Fruit fly (Drosophila melanogaster) whole organism, embryonic: Measurements from ENCODE around the gene Pez.

Source experiments
- Abd-B ChIP-seq: fragments of 200-800 bp; sonication (Bioruptor generic); optimal IDR thresholded peaks from 2 replicates; lab custom pipeline; 2018; ENCODE audit warnings: missing biosample characterization, mild to moderate bottlenecking, missing genetic modification characterization, moderate library complexity
- Aef1 ChIP-seq: fragments of 200-800 bp; sonication (Bioruptor generic); IDR thresholded peaks from 3 replicates; pipeline ENCODE4 v1.3.6; 2022; ENCODE audit warnings: missing biosample characterization, missing genetic modification characterization
- Antp ChIP-seq: fragments of 200-800 bp; sonication (Bioruptor generic); optimal IDR thresholded peaks from 3 replicates; lab custom pipeline; 2016; ENCODE audit warnings: missing biosample characterization, missing genetic modification characterization
- Bgb ChIP-seq: fragments of 200-800 bp; sonication (Bioruptor generic); IDR thresholded peaks from 2 replicates; pipeline ENCODE4 v1.3.6; 2022; ENCODE audit warnings: missing biosample characterization, missing genetic modification characterization; ENCODE audit not compliant: partially characterized antibody
- Bteb2 ChIP-seq: fragments of 200-800 bp; sonication (Bioruptor generic); optimal IDR thresholded peaks from 2 replicates; lab custom pipeline; 2016; ENCODE audit warnings: missing biosample characterization, missing genetic modification characterization
- CG10267 ChIP-seq: fragments of 200-800 bp; sonication (Bioruptor generic); optimal IDR thresholded peaks from 2 replicates; lab custom pipeline; 2018; ENCODE audit warnings: missing biosample characterization, mild to moderate bottlenecking, missing genetic modification characterization, moderate library complexity
- CG10274 ChIP-seq: fragments of 200-800 bp; sonication (Bioruptor generic); optimal IDR thresholded peaks from 3 replicates; lab custom pipeline; 2017; ENCODE audit warnings: missing biosample characterization, mild to moderate bottlenecking, missing genetic modification characterization
- CG10565 ChIP-seq: fragments of 200-800 bp; sonication (Bioruptor generic); optimal IDR thresholded peaks from 3 replicates; lab custom pipeline; 2016; ENCODE audit warnings: missing biosample characterization, mild to moderate bottlenecking, missing genetic modification characterization
- CG10654 ChIP-seq: fragments of 200-800 bp; sonication (Bioruptor generic); optimal IDR thresholded peaks from 2 replicates; lab custom pipeline; 2016; ENCODE audit warnings: missing biosample characterization, missing genetic modification characterization
- CG11456 ChIP-seq: fragments of 200-800 bp; sonication (Bioruptor generic); IDR thresholded peaks from 3 replicates; pipeline ENCODE4 v1.3.6; 2022; ENCODE audit warnings: missing biosample characterization, missing genetic modification characterization
- CG13296 ChIP-seq: fragments of 200-800 bp; sonication (Bioruptor generic); optimal IDR thresholded peaks from 3 replicates; lab custom pipeline; 2018; ENCODE audit warnings: missing biosample characterization, mild to moderate bottlenecking, missing genetic modification characterization
- CG15601 ChIP-seq: fragments of 200-800 bp; sonication (Bioruptor generic); optimal IDR thresholded peaks from 3 replicates; lab custom pipeline; 2019; ENCODE audit warnings: missing biosample characterization, mild to moderate bottlenecking, missing genetic modification characterization, moderate library complexity
- CG17912 ChIP-seq: fragments of 200-800 bp; sonication (Bioruptor generic); optimal IDR thresholded peaks from 2 replicates; lab custom pipeline; 2018; ENCODE audit warnings: missing biosample characterization, mild to moderate bottlenecking, missing genetic modification characterization
- CG2678 ChIP-seq: fragments of 200-800 bp; sonication (Bioruptor generic); optimal IDR thresholded peaks from 3 replicates; lab custom pipeline; 2019; ENCODE audit warnings: missing biosample characterization, mild to moderate bottlenecking, missing genetic modification characterization, moderate library complexity
- CG34376 ChIP-seq: fragments of 200-800 bp; sonication (Bioruptor generic); optimal IDR thresholded peaks from 2 replicates; lab custom pipeline; 2018; ENCODE audit warnings: missing biosample characterization, mild to moderate bottlenecking, missing genetic modification characterization
- CG3995 ChIP-seq: fragments of 200-800 bp; sonication (Bioruptor generic); optimal IDR thresholded peaks from 3 replicates; lab custom pipeline; 2016; ENCODE audit warnings: missing biosample characterization, missing genetic modification characterization
- CG9437 ChIP-seq: fragments of 200-800 bp; sonication (Bioruptor generic); optimal IDR thresholded peaks from 2 replicates; lab custom pipeline; 2018; ENCODE audit warnings: missing biosample characterization, mild to moderate bottlenecking, missing genetic modification characterization
- CTCF ChIP-seq: fragments of 200-800 bp; sonication (Bioruptor generic); optimal IDR thresholded peaks from 2 replicates; lab custom pipeline; 2017; ENCODE audit warnings: missing biosample characterization, mild to moderate bottlenecking, missing genetic modification characterization, moderate library complexity
- Camta ChIP-seq: fragments of 200-800 bp; sonication (Bioruptor generic); optimal IDR thresholded peaks from 2 replicates; lab custom pipeline; 2016; ENCODE audit warnings: missing biosample characterization, missing genetic modification characterization
- CoRest ChIP-seq: fragments of 200-800 bp; sonication (Bioruptor generic); optimal IDR thresholded peaks from 3 replicates; lab custom pipeline; 2018; ENCODE audit warnings: missing biosample characterization, mild to moderate bottlenecking, missing genetic modification characterization, moderate library complexity
- Doc3 ChIP-seq: fragments of 200-800 bp; sonication (Bioruptor generic); IDR thresholded peaks from 3 replicates; pipeline ENCODE4 v1.3.6; 2022; ENCODE audit warnings: missing biosample characterization, missing genetic modification characterization; ENCODE audit not compliant: partially characterized antibody
- Elba2 ChIP-seq: fragments of 200-800 bp; sonication (Bioruptor generic); optimal IDR thresholded peaks from 3 replicates; lab custom pipeline; 2016; ENCODE audit warnings: missing biosample characterization, missing genetic modification characterization
- Ets97D ChIP-seq: fragments of 200-800 bp; sonication (Bioruptor generic); optimal IDR thresholded peaks from 3 replicates; lab custom pipeline; 2016; ENCODE audit warnings: missing biosample characterization, missing genetic modification characterization
- HLHmδ ChIP-seq: fragments of 200-800 bp; sonication (Bioruptor generic); optimal IDR thresholded peaks from 2 replicates; lab custom pipeline; 2018; ENCODE audit warnings: missing biosample characterization, mild to moderate bottlenecking, missing genetic modification characterization, moderate library complexity
- HmgD ChIP-seq: fragments of 200-800 bp; sonication (Bioruptor generic); optimal IDR thresholded peaks from 3 replicates; lab custom pipeline; 2016; ENCODE audit warnings: missing biosample characterization, missing genetic modification characterization
- Hmr ChIP-seq: fragments of 200-800 bp; sonication (Bioruptor generic); optimal IDR thresholded peaks from 3 replicates; lab custom pipeline; 2017; ENCODE audit warnings: mild to moderate bottlenecking, missing biosample characterization, missing genetic modification reagents, missing genetic modification characterization
- Pdp1 ChIP-seq, 2 experiments: fragments of 200-800 bp; sonication (Bioruptor generic); optimal IDR thresholded peaks; 3 replicates each; lab custom pipeline; 2016; ENCODE audit warnings: missing biosample characterization in 2 of 2, missing genetic modification characterization in 2 of 2, mild to moderate bottlenecking in 1 of 2, moderate library complexity in 1 of 2
- Ptx1 ChIP-seq: fragments of 200-800 bp; sonication (Bioruptor generic); IDR thresholded peaks from 2 replicates; pipeline ENCODE4 v1.3.6; 2022; ENCODE audit warnings: missing biosample characterization, missing genetic modification characterization
- Sry-δ ChIP-seq: fragments of 200-800 bp; sonication (Bioruptor generic); optimal IDR thresholded peaks from 2 replicates; lab custom pipeline; 2016; ENCODE audit warnings: missing biosample characterization, missing genetic modification characterization
- Xbp1 ChIP-seq: fragments of 200-800 bp; sonication (Bioruptor generic); optimal IDR thresholded peaks from 3 replicates; lab custom pipeline; 2016; ENCODE audit warnings: missing biosample characterization, mild to moderate bottlenecking, missing genetic modification characterization
- az2 ChIP-seq: fragments of 200-800 bp; sonication (Bioruptor generic); optimal IDR thresholded peaks from 3 replicates; lab custom pipeline; 2016; ENCODE audit warnings: missing biosample characterization, missing genetic modification characterization
- bbx ChIP-seq: fragments of 200-800 bp; sonication (Bioruptor generic); IDR thresholded peaks from 2 replicates; pipeline ENCODE4 v1.3.6; 2022; ENCODE audit warnings: missing biosample characterization, missing genetic modification characterization; ENCODE audit not compliant: partially characterized antibody
- bigmax ChIP-seq: fragments of 200-800 bp; sonication (Bioruptor generic); optimal IDR thresholded peaks from 2 replicates; lab custom pipeline; 2018; ENCODE audit warnings: missing biosample characterization, mild to moderate bottlenecking, missing genetic modification characterization
- bowl ChIP-seq: fragments of 200-800 bp; sonication (Bioruptor generic); IDR thresholded peaks from 2 replicates; pipeline ENCODE4 v1.3.6; 2022; ENCODE audit warnings: missing biosample characterization, missing genetic modification characterization
- dpn ChIP-seq, 2 experiments: fragments of 200-800 bp; sonication (Bioruptor generic); optimal IDR thresholded peaks; 3 replicates each; lab custom pipeline; 2016; ENCODE audit warnings: missing biosample characterization in 2 of 2, missing genetic modification characterization in 2 of 2
- grau ChIP-seq: fragments of 200-800 bp; optimal IDR thresholded peaks from 3 replicates; lab custom pipeline; 2019; ENCODE audit warnings: missing biosample characterization, mild to moderate bottlenecking, missing genetic modification characterization, moderate library complexity
- gt ChIP-seq: fragments of 200-800 bp; sonication (Bioruptor generic); IDR thresholded peaks from 2 replicates; pipeline ENCODE4 v1.3.6; 2022; ENCODE audit warnings: missing biosample characterization, missing genetic modification characterization
- hbn ChIP-seq: fragments of 200-800 bp; sonication (Bioruptor generic); IDR thresholded peaks from 2 replicates; pipeline ENCODE4 v1.3.6; 2022; ENCODE audit warnings: missing biosample characterization, missing genetic modification characterization; ENCODE audit not compliant: partially characterized antibody
- ken ChIP-seq: fragments of 200-800 bp; sonication (Bioruptor generic); IDR thresholded peaks from 3 replicates; pipeline ENCODE4 v1.3.6; 2022; ENCODE audit warnings: missing biosample characterization, missing genetic modification characterization
- lbe ChIP-seq: fragments of 200-800 bp; sonication (Bioruptor generic); optimal IDR thresholded peaks from 2 replicates; lab custom pipeline; 2016; ENCODE audit warnings: missing biosample characterization, mild to moderate bottlenecking, missing genetic modification characterization
- lola ChIP-seq, 3 experiments: fragments of >200 bp in 2 of 3; fragments of 200-800 bp in 1 of 3; sonication (Bioruptor generic) in 1 of 3; optimal IDR thresholded peaks; 2 replicates each; lab custom pipeline; 2017 to 2019; ENCODE audit warnings: missing biosample characterization in 3 of 3, missing genetic modification characterization in 3 of 3, mild to moderate bottlenecking in 1 of 3, moderate library complexity in 1 of 3
- p53 ChIP-seq: fragments of 200-800 bp; sonication (Bioruptor generic); optimal IDR thresholded peaks from 2 replicates; lab custom pipeline; 2016; ENCODE audit warnings: missing biosample characterization, missing genetic modification characterization
- psq ChIP-seq: fragments of 200-800 bp; sonication (Bioruptor generic); optimal IDR thresholded peaks from 2 replicates; lab custom pipeline; 2017; ENCODE audit warnings: missing biosample characterization, missing genetic modification characterization
- ranshi ChIP-seq: fragments of 200-800 bp; sonication (Bioruptor generic); IDR thresholded peaks from 2 replicates; pipeline ENCODE4 v1.3.6; 2022; ENCODE audit warnings: missing biosample characterization, missing genetic modification characterization
- sens ChIP-seq: fragments of 200-800 bp; sonication (Bioruptor generic); peaks from one replicate; lab custom pipeline; 2016; ENCODE audit warnings: missing biosample characterization, missing genetic modification characterization
- slou ChIP-seq: fragments of 200-800 bp; sonication (Bioruptor generic); optimal IDR thresholded peaks from 3 replicates; lab custom pipeline; 2016; ENCODE audit warnings: missing biosample characterization, missing genetic modification characterization
- slp2 ChIP-seq: fragments of 200-800 bp; sonication (Bioruptor generic); optimal IDR thresholded peaks from 2 replicates; lab custom pipeline; 2016; ENCODE audit warnings: missing biosample characterization, missing genetic modification characterization
- sob ChIP-seq: fragments of 200-800 bp; sonication (Bioruptor generic); IDR thresholded peaks from 2 replicates; pipeline ENCODE4 v1.3.6; 2022; ENCODE audit warnings: missing biosample characterization, missing genetic modification characterization
- vnd ChIP-seq: fragments of 200-800 bp; sonication (Bioruptor generic); IDR thresholded peaks from 3 replicates; pipeline ENCODE4 v1.3.6; 2022; ENCODE audit warnings: missing biosample characterization, missing genetic modification characterization; ENCODE audit not compliant: partially characterized antibody

Pez gene

dm6 chr2L:6343084-6343873, 4.8 kb upstream of the Pez start (continued):
- TF ChIP-seq HmgD (GFP tag; lab: Kevin White, UChicago) (peak; percentile 39), grau (tag; lab: Kevin White, UChicago) (peak; percentile 1), CG10565 (GFP tag; lab: Kevin White, UChicago) (no peak), slp2 (GFP tag; lab: Kevin White, UChicago) (peak; percentile 12), hbn (GFP tag; lab: Robert Waterston, UW) (0 out of 2 replicates have a peak, but pooled peaks have one; percentile 20), CG3995 (no peak), CG10274 (GFP tag; lab: Kevin White, UChicago) (peak; percentile 83), CG10267 (tag; lab: Kevin White, UChicago) (peak; percentile 23), CG10654 (GFP tag; lab: Kevin White, UChicago) (no peak), CG15601 (tag; lab: Kevin White, UChicago) (peak; percentile 80), CG11456 (GFP tag; lab: Robert Waterston, UW) (no peak), lola (GFP tag; optimal IDR thresholded peaks at IDR 0.05; lab: Kevin White, UChicago) (no peak), ken (GFP tag; lab: Robert Waterston, UW) (0 out of 3 replicates have a peak, but pooled peaks have one; percentile 19), Aef1 (GFP tag; lab: Robert Waterston, UW) (no peak), Ets97D (GFP tag; lab: Kevin White, UChicago) (peak; percentile 31), Xbp1 (GFP tag; lab: Kevin White, UChicago) (peak; percentile 12), Sry-δ (GFP tag; lab: Kevin White, UChicago) (peak; percentile 31), lbe (GFP tag; lab: Kevin White, UChicago) (no peak), Bgb (peak; percentile 46), Pdp1 (GFP tag; optimal IDR thresholded peaks at IDR 0.05; lab: Kevin White, UChicago) (peak in 1 of 2 experiments; percentile 99), sob (GFP tag; lab: Robert Waterston, UW) (peak; percentile 56; the same call in 1 of the 2 replicates), bbx (peak; percentile 50), CG2678 (tag; lab: Kevin White, UChicago) (peak; percentile 3), Ptx1 (GFP tag; lab: Robert Waterston, UW) (no peak), gt (GFP tag; lab: Robert Waterston, UW) (0 out of 2 replicates have a peak, but pooled peaks have one; percentile 28), sens (GFP tag; lab: Kevin White, UChicago) (peak; percentile 67), CG9437 (peak; percentile 40), CTCF (GFP tag; lab: Kevin White, UChicago) (peak; percentile 31), az2 (no peak), psq (GFP tag; lab: Kevin White, UChicago) (no peak), Hmr (GFP tag; lab: Kevin White, UChicago) (peak; percentile 2), vnd (GFP tag; lab: Robert Waterston, UW) (no peak), Elba2 (peak; percentile 85), ranshi (peak; percentile 47; the same call in 1 of the 2 replicates), Bteb2 (GFP tag; lab: Kevin White, UChicago) (no peak), p53 (no peak), bowl (GFP tag; lab: Robert Waterston, UW) (0 out of 2 replicates have a peak, but pooled peaks have one; percentile 12), CG34376 (peak; percentile 98), Abd-B (peak; percentile 30), Camta (no peak), CG17912 (GFP tag; lab: Kevin White, UChicago) (peak; percentile 65), Doc3 (no peak), HLHmδ (GFP tag; lab: Kevin White, UChicago) (no peak), dpn (GFP tag; optimal IDR thresholded peaks at IDR 0.05; lab: Kevin White, UChicago) (peak; percentile 0 to 24), slou (GFP tag; lab: Kevin White, UChicago) (no peak), bigmax (no peak), CoRest (tag; lab: Kevin White, UChicago) (peak; percentile 34), CG13296 (GFP tag; lab: Kevin White, UChicago) (peak; percentile 21), Antp (GFP tag; lab: Kevin White, UChicago) (peak; percentile 3)
